Worm (Caenorhabditis elegans): ENCODE data around the gene F25E5.1.

Gene F25E5.1

DNA sequence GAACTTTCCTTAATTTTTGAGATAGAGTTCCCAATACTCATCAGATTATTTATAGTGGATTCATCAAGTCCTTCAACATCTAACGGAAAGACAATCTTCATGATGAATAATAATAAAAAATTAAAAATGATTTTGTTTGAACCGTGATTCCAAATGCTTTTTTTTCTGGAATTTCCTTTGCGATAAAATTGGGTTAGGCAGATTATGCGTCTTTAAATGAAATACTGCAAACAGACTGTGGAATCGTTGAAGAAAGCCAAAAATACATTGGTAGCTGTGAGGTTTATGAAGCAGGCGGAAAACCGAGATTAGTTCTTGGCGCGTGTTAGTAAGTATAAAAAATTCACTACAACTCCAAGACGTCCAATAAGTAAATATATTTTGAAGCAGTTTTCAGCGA is 39.1 kb upstream of the F25E5.1 start, which contains the start of gene srw-68:
TSS of gene srw-68 (minus strand) at position 101 of the 400 bp plus-strand sequence.
- TF ChIP-seq nhr-43 (tag; optimal IDR thresholded peaks at IDR 0.05; ENCODE audit: poor library complexity, severe bottlenecking), result no peak
- TF ChIP-seq fkh-10 (GFP tag; optimal IDR thresholded peaks at IDR 0.05), result no peak
- no peak for TF ChIP-seq tbx-2 (tag; optimal IDR thresholded peaks at IDR 0.05)

- TF ChIP-seq ztf-11 (tag; optimal IDR thresholded peaks at IDR 0.05), result no peak
- no peak for TF ChIP-seq unc-62 (GFP tag; optimal IDR thresholded peaks at IDR 0.05)
- no peak for TF ChIP-seq nhr-77 (tag; optimal IDR thresholded peaks at IDR 0.05)
- no peak for TF ChIP-seq daf-12 (tag; optimal IDR thresholded peaks at IDR 0.05)
- TF ChIP-seq mml-1 (tag; optimal IDR thresholded peaks at IDR 0.05), result no peak
- TF ChIP-seq nhr-23 (tag; optimal IDR thresholded peaks at IDR 0.05), result no peak
- TF ChIP-seq nhr-25 (tag; optimal IDR thresholded peaks at IDR 0.05), result no peak
- no peak for TF ChIP-seq nhr-12 (tag; optimal IDR thresholded peaks at IDR 0.05)
- TF ChIP-seq fkh-10 (GFP tag; optimal IDR thresholded peaks at IDR 0.05), result no peak
- no peak for TF ChIP-seq lin-39 (tag; optimal IDR thresholded peaks at IDR 0.05)
Observed at ce11 chrV:7428880-7429279, 36.8 kb upstream of the F25E5.1 start, which contains the start of gene srw-69. Gene srw-69, minus strand, starts transcription at chrV:7428980.

ce11 chrV:7431016-7431415 is 34.7 kb upstream of the F25E5.1 start, which contains the start of gene srw-71:
Gene srw-71, minus strand, starts transcription at chrV:7431116.
- TF ChIP-seq nhr-77 (tag; optimal IDR thresholded peaks at IDR 0.05), result no peak
- TF ChIP-seq snpc-4 (tag; optimal IDR thresholded peaks at IDR 0.05), result no peak
- TF ChIP-seq jun-1 (tag; optimal IDR thresholded peaks at IDR 0.05), result no peak
- no peak for TF ChIP-seq elt-3 (tag; optimal IDR thresholded peaks at IDR 0.05)
- no peak for TF ChIP-seq nhr-43 (tag; optimal IDR thresholded peaks at IDR 0.05; ENCODE audit: poor library complexity, severe bottlenecking)
- TF ChIP-seq mdl-1 (tag; optimal IDR thresholded peaks at IDR 0.05), result no peak
- no peak for TF ChIP-seq nhr-28 (tag; optimal IDR thresholded peaks at IDR 0.05)
- TF ChIP-seq mml-1 (tag; optimal IDR thresholded peaks at IDR 0.05), result no peak
- no peak for TF ChIP-seq lin-15B (tag; optimal IDR thresholded peaks at IDR 0.05)
- TF ChIP-seq nhr-237 (tag; optimal IDR thresholded peaks at IDR 0.05), result no peak
- no peak for TF ChIP-seq tbx-2 (tag; optimal IDR thresholded peaks at IDR 0.05)
- TF ChIP-seq zag-1 (tag; optimal IDR thresholded peaks at IDR 0.05), result no peak
- no peak for TF ChIP-seq ceh-9 (tag; optimal IDR thresholded peaks at IDR 0.05)
- TF ChIP-seq pha-4 (tag; optimal IDR thresholded peaks at IDR 0.05), result no peak
- TF ChIP-seq fkh-10 (GFP tag; optimal IDR thresholded peaks at IDR 0.05), result no peak
- TF ChIP-seq sea-2 (GFP tag; optimal IDR thresholded peaks at IDR 0.05), result no peak
- TF ChIP-seq nhr-12 (tag; optimal IDR thresholded peaks at IDR 0.05), result no peak
- no peak for TF ChIP-seq ZK546.5 (tag; optimal IDR thresholded peaks at IDR 0.05)
- TF ChIP-seq ceh-82 (tag; optimal IDR thresholded peaks at IDR 0.05), result no peak

DNA sequence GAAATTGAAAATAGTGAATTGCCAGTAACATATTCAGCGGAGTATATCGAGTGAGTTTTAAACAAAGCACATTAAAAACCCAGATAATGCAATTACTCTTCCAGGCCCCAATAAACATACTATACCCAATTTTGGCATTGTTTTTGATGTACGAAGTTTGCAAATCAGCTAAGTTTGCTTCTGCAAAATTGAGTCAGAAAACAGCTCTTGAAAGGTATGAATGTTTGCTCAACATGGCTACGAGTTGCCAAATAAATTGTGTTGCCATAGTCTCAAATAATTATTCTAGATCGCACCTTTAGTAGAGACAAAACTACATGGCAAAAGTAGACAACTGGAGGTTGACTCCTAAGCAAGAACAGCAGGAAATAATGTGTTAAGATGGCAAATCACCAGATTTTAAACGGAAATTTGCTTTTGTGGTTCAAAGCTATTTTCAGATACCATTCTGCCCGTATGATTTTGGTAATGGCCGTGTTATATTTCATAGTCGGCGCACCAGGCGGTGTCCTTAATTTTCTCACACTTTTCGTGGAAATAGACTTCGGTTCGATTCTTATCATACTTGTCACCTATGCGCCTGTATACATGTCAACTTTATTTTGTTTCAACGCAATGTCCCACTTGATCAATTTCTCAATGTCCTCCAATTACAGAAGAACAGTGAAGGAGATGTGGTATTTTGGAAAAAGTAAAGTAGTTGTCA is 33.1 kb upstream of the F25E5.1 start:
- peak; percentile 24 for TF ChIP-seq lsy-12 (tag; optimal IDR thresholded peaks at IDR 0.05)
- TF ChIP-seq snpc-4 (tag; optimal IDR thresholded peaks at IDR 0.05), result no peak
- TF ChIP-seq nhr-43 (tag; optimal IDR thresholded peaks at IDR 0.05; ENCODE audit: poor library complexity, severe bottlenecking), result peak; percentile 70
- peak; percentile 76 for TF ChIP-seq ama-1 (optimal IDR thresholded peaks at IDR 0.05)
- TF ChIP-seq egl-5 (tag; optimal IDR thresholded peaks at IDR 0.05), result no peak
- TF ChIP-seq jun-1 (tag; optimal IDR thresholded peaks at IDR 0.05), result no peak
- peak; percentile 42 for TF ChIP-seq elt-2 (tag; optimal IDR thresholded peaks at IDR 0.05)
- peak; percentile 6 for TF ChIP-seq nhr-23 (tag; optimal IDR thresholded peaks at IDR 0.05)

ce11 chrV:7434805-7435363 is 30.8 kb upstream of the F25E5.1 start:
- TF ChIP-seq nhr-23 (tag; optimal IDR thresholded peaks at IDR 0.05), result no peak
- TF ChIP-seq snpc-4 (tag; optimal IDR thresholded peaks at IDR 0.05), result peak; percentile 21
- peak; percentile 27 for TF ChIP-seq hmg-11 (tag; optimal IDR thresholded peaks at IDR 0.05)
- TF ChIP-seq pqm-1 (tag; optimal IDR thresholded peaks at IDR 0.05), result peak; percentile 91
- no peak for TF ChIP-seq nhr-77 (tag; optimal IDR thresholded peaks at IDR 0.05)
- no peak for TF ChIP-seq aly-2 (tag; optimal IDR thresholded peaks at IDR 0.05)
- no peak for TF ChIP-seq fkh-2 (tag; optimal IDR thresholded peaks at IDR 0.05)
- TF ChIP-seq R02D3.7 (tag; optimal IDR thresholded peaks at IDR 0.05), result no peak
- TF ChIP-seq nhr-25 (tag; optimal IDR thresholded peaks at IDR 0.05), result no peak
- TF ChIP-seq eor-1 (tag; optimal IDR thresholded peaks at IDR 0.05), result no peak
- peak; percentile 69 for TF ChIP-seq egl-5 (tag; optimal IDR thresholded peaks at IDR 0.05)
- TF ChIP-seq nhr-43 (tag; optimal IDR thresholded peaks at IDR 0.05; ENCODE audit: poor library complexity, severe bottlenecking), result no peak
- no peak for TF ChIP-seq ztf-4 (tag; optimal IDR thresholded peaks at IDR 0.05)
- TF ChIP-seq skn-1 (tag; optimal IDR thresholded peaks at IDR 0.05), result peak; percentile 62
- TF ChIP-seq zag-1 (tag; optimal IDR thresholded peaks at IDR 0.05), result no peak
- peak; percentile 74 for TF ChIP-seq elt-2 (tag; optimal IDR thresholded peaks at IDR 0.05)
- no peak for TF ChIP-seq ZK546.5 (tag; optimal IDR thresholded peaks at IDR 0.05)
- no peak for TF ChIP-seq nhr-237 (tag; optimal IDR thresholded peaks at IDR 0.05)
- TF ChIP-seq jun-1 (tag; optimal IDR thresholded peaks at IDR 0.05), result no peak
- TF ChIP-seq lin-15B (tag; optimal IDR thresholded peaks at IDR 0.05), result peak; percentile 9
- peak; percentile 76 for TF ChIP-seq mdl-1 (tag; optimal IDR thresholded peaks at IDR 0.05)
- peak; percentile 42 for TF ChIP-seq ama-1 (optimal IDR thresholded peaks at IDR 0.05)
- peak; percentile 40 for TF ChIP-seq fkh-10 (GFP tag; optimal IDR thresholded peaks at IDR 0.05)
- TF ChIP-seq fos-1 (tag; optimal IDR thresholded peaks at IDR 0.05), result no peak
- no peak for TF ChIP-seq unc-39 (tag; optimal IDR thresholded peaks at IDR 0.05)
- TF ChIP-seq nhr-76 (tag; optimal IDR thresholded peaks at IDR 0.05), result no peak
- peak; percentile 4 for TF ChIP-seq elt-1 (tag; optimal IDR thresholded peaks at IDR 0.05)
- no peak for TF ChIP-seq nhr-12 (tag; optimal IDR thresholded peaks at IDR 0.05)
- peak; percentile 60 for TF ChIP-seq pha-4 (tag; optimal IDR thresholded peaks at IDR 0.05)

Measured in whole organism, L3 larva.